Worm (Caenorhabditis elegans) whole organism, mixed stage, embryonic: Measurements from ENCODE around the gene C17A2.4.

Experiments used
- M03D4.4 ChIP-seq: sonication (generic microtip); optimal IDR thresholded peaks from 2 replicates; lab custom pipeline; 2017; ENCODE audit warnings: mild to moderate bottlenecking, missing genetic modification characterization, missing compliant biosample characterization
- ceh-39 ChIP-seq: fragments of 150-350 bp; optimal IDR thresholded peaks from 2 replicates; lab custom pipeline; 2014; ENCODE audit warnings: missing biosample characterization, missing genetic modification characterization
- ceh-43 ChIP-seq: fragments of 200-800 bp; sonication (Bioruptor generic); optimal IDR thresholded peaks from 2 replicates; lab custom pipeline; 2018; ENCODE audit warnings: mild to moderate bottlenecking, missing genetic modification characterization, moderate library complexity, missing compliant biosample characterization
- ces-1 ChIP-seq: fragments of 150-350 bp; optimal IDR thresholded peaks from 2 replicates; lab custom pipeline; 2014; ENCODE audit warnings: missing biosample characterization, missing genetic modification reagents, missing genetic modification characterization
- drap-1 ChIP-seq: fragments of 200-800 bp; sonication (Bioruptor generic); optimal IDR thresholded peaks from 3 replicates; lab custom pipeline; 2018; ENCODE audit warnings: mild to moderate bottlenecking, missing genetic modification characterization, missing compliant biosample characterization
- elt-3 ChIP-seq: fragments of 150-350 bp; optimal IDR thresholded peaks from 2 replicates; lab custom pipeline; 2014; ENCODE audit warnings: missing biosample characterization, missing genetic modification characterization
- flh-1 ChIP-seq: fragments of 200-800 bp; sonication (Bioruptor generic); optimal IDR thresholded peaks from 2 replicates; lab custom pipeline; 2018; ENCODE audit warnings: mild to moderate bottlenecking, missing genetic modification characterization, moderate library complexity, missing compliant biosample characterization
- ham-2 ChIP-seq: fragments of 200-800 bp; sonication (Bioruptor generic); optimal IDR thresholded peaks from 2 replicates; lab custom pipeline; 2018; ENCODE audit warnings: mild to moderate bottlenecking, missing genetic modification characterization, missing compliant biosample characterization
- hlh-1 ChIP-seq: fragments of 150-350 bp; optimal IDR thresholded peaks from 2 replicates; lab custom pipeline; 2014; ENCODE audit warnings: missing biosample characterization, missing genetic modification reagents, missing genetic modification characterization
- lin-13 ChIP-seq: fragments of 150-350 bp; optimal IDR thresholded peaks from 2 replicates; lab custom pipeline; 2014; ENCODE audit warnings: missing biosample characterization, missing genetic modification characterization
- lsy-2 ChIP-seq: fragments of 150-350 bp; optimal IDR thresholded peaks from 2 replicates; lab custom pipeline; 2014; ENCODE audit warnings: missing biosample characterization, missing genetic modification characterization
- nhr-12 ChIP-seq: fragments of 150-350 bp; optimal IDR thresholded peaks from 2 replicates; lab custom pipeline; 2014; ENCODE audit warnings: missing biosample characterization, missing genetic modification characterization
- nhr-2 ChIP-seq: fragments of 150-350 bp; optimal IDR thresholded peaks from 2 replicates; lab custom pipeline; 2014; ENCODE audit warnings: missing biosample characterization, missing genetic modification characterization
- nhr-28 ChIP-seq: fragments of 150-350 bp; optimal IDR thresholded peaks from 2 replicates; lab custom pipeline; 2014; ENCODE audit warnings: missing biosample characterization, missing genetic modification characterization
- pha-4 ChIP-seq: fragments of 150-350 bp; optimal IDR thresholded peaks from 2 replicates; lab custom pipeline; 2018; ENCODE audit warnings: missing biosample characterization, missing genetic modification reagents, missing genetic modification characterization
- snpc-4 ChIP-seq: fragments of 150-350 bp; optimal IDR thresholded peaks from 2 replicates; lab custom pipeline; 2014; ENCODE audit warnings: missing biosample characterization, missing genetic modification characterization
- sptf-1 ChIP-seq: sonication (generic microtip); optimal IDR thresholded peaks from 2 replicates; lab custom pipeline; 2017; ENCODE audit warnings: mild to moderate bottlenecking, missing genetic modification characterization, moderate library complexity, missing compliant biosample characterization
- tbx-8 ChIP-seq: fragments of 200-800 bp; sonication (Bioruptor generic); optimal IDR thresholded peaks from 2 replicates; lab custom pipeline; 2018; ENCODE audit warnings: mild to moderate bottlenecking, missing genetic modification characterization, moderate library complexity, missing compliant biosample characterization
- unc-62 ChIP-seq: fragments of 150-350 bp; optimal IDR thresholded peaks from 2 replicates; lab custom pipeline; 2014; ENCODE audit warnings: missing biosample characterization, missing genetic modification reagents, missing genetic modification characterization
- zip-8 ChIP-seq: fragments of 150-350 bp; optimal IDR thresholded peaks from 2 replicates; lab custom pipeline; 2014; ENCODE audit warnings: missing biosample characterization, missing genetic modification characterization
- ztf-11 ChIP-seq: fragments of 150-350 bp; optimal IDR thresholded peaks from 2 replicates; lab custom pipeline; 2014; ENCODE audit warnings: missing biosample characterization, missing genetic modification characterization

Gene C17A2.4

ce11 chrII:3878330-3878729 lies 38.7 kb downstream of the C17A2.4 start, which contains the start of gene srh-250:
TSS of gene srh-250 (plus strand) at chrII:3878630.
- TF ChIP-seq pha-4 (tag; lab: Kevin White, UChicago) (no peak), unc-62 (GFP tag; lab: Kevin White, UChicago) (no peak), ztf-11 (no peak), ceh-39 (tag; lab: Kevin White, UChicago) (no peak), sptf-1 (tag; lab: Kevin White, UChicago) (no peak), tbx-8 (GFP tag; lab: Kevin White, UChicago) (no peak), ces-1 (no peak), flh-1 (GFP tag; lab: Kevin White, UChicago) (no peak), ham-2 (no peak)

- TF ChIP-seq elt-3 (tag; lab: Kevin White, UChicago) (no peak), unc-62 (GFP tag; lab: Kevin White, UChicago) (no peak), zip-8 (tag; lab: Kevin White, UChicago) (no peak), ztf-11 (no peak), hlh-1 (tag; lab: Kevin White, UChicago) (no peak), snpc-4 (tag; lab: Kevin White, UChicago) (no peak), nhr-28 (tag; lab: Kevin White, UChicago) (no peak), lin-13 (tag; lab: Kevin White, UChicago) (no peak), M03D4.4 (no peak), ham-2 (no peak), drap-1 (GFP tag; lab: Kevin White, UChicago) (no peak), ceh-43 (GFP tag; lab: Kevin White, UChicago) (no peak), nhr-2 (no peak), nhr-12 (no peak), lsy-2 (tag; lab: Kevin White, UChicago) (no peak), ces-1 (no peak)
Measured at ce11 chrII:3879945-3880344, 40.3 kb downstream of the C17A2.4 start, which contains the start of gene nhr-166. TSS of gene nhr-166 (plus strand) at chrII:3880245.
